Worm (Caenorhabditis elegans) whole organism, L4 larva: ENCODE data around the gene K07C5.3.

Experiments used
- F49E8.2 ChIP-seq: sonication (generic microtip); optimal IDR thresholded peaks from 2 replicates; lab custom pipeline; 2016; ENCODE audit warnings: missing compliant biosample characterization, mild to moderate bottlenecking, missing genetic modification characterization, borderline replicate concordance
- R02D3.7 ChIP-seq: fragments of 150-350 bp; sonication (generic microtip); optimal IDR thresholded peaks from 3 replicates; lab custom pipeline; 2014; ENCODE audit warnings: missing biosample characterization, missing genetic modification characterization
- T20F7.1 ChIP-seq: fragments of 200-800 bp; sonication (Bioruptor generic); optimal IDR thresholded peaks from 2 replicates; lab custom pipeline; 2018; ENCODE audit warnings: mild to moderate bottlenecking, missing genetic modification characterization, missing compliant biosample characterization
- T26A8.4 ChIP-seq: fragments of 200-800 bp; sonication (Bioruptor generic); IDR thresholded peaks from 2 replicates; pipeline ENCODE4 v1.3.6; 2022; ENCODE audit warnings: missing genetic modification characterization, missing compliant biosample characterization
- Y5F2A.4 ChIP-seq: fragments of 200-800 bp; sonication (Bioruptor generic); optimal IDR thresholded peaks from 2 replicates; lab custom pipeline; 2018; ENCODE audit warnings: mild to moderate bottlenecking, missing genetic modification characterization, missing compliant biosample characterization
- aha-1 ChIP-seq: fragments of 150-350 bp; peaks from one replicate; lab custom pipeline; 2014; ENCODE audit warnings: missing biosample characterization, missing genetic modification characterization
- ama-1 ChIP-seq: fragments of 150-350 bp; optimal IDR thresholded peaks from 2 replicates; lab custom pipeline; 2014; ENCODE audit warnings: inconsistent platforms, mixed read lengths
- arid-1 ChIP-seq: fragments of 200-800 bp; sonication (Bioruptor generic); conservative IDR thresholded peaks from 2 replicates; pipeline ENCODE4 v1.3.6; 2022; ENCODE audit warnings: missing genetic modification reagents, missing genetic modification characterization, missing compliant biosample characterization
- attf-4 ChIP-seq: sonication (generic microtip); optimal IDR thresholded peaks from 3 replicates; lab custom pipeline; 2017; ENCODE audit warnings: missing biosample characterization, missing genetic modification characterization
- ceh-20 ChIP-seq: fragments of 200-800 bp; sonication (Bioruptor generic); IDR thresholded peaks from 2 replicates; pipeline ENCODE4 v1.3.6; 2022; ENCODE audit warnings: missing genetic modification reagents, missing genetic modification characterization, missing compliant biosample characterization
- ceh-32 ChIP-seq: sonication (generic microtip); optimal IDR thresholded peaks from 2 replicates; lab custom pipeline; 2016; ENCODE audit warnings: mild to moderate bottlenecking, missing genetic modification characterization, missing compliant biosample characterization; ENCODE audit not compliant: poor library complexity
- ceh-44 ChIP-seq: fragments of 200-800 bp; sonication (Bioruptor generic); IDR thresholded peaks from 2 replicates; pipeline ENCODE4 v1.3.6; 2022; ENCODE audit warnings: missing genetic modification reagents, missing genetic modification characterization, missing compliant biosample characterization
- ceh-82 ChIP-seq: sonication (generic microtip); optimal IDR thresholded peaks from 2 replicates; lab custom pipeline; 2017; ENCODE audit warnings: missing biosample characterization, missing genetic modification characterization
- ces-1 ChIP-seq: fragments of 150-350 bp; sonication (generic microtip); optimal IDR thresholded peaks from 4 replicates; lab custom pipeline; 2014; ENCODE audit warnings: missing biosample characterization, missing genetic modification reagents, missing genetic modification characterization
- daf-12 ChIP-seq: fragments of 150-350 bp; optimal IDR thresholded peaks from 2 replicates; lab custom pipeline; 2014; ENCODE audit warnings: missing biosample characterization, missing genetic modification reagents, missing genetic modification characterization
- dmd-6 ChIP-seq: fragments of 200-800 bp; sonication (Bioruptor generic); IDR thresholded peaks from 2 replicates; pipeline ENCODE4 v1.3.6; 2022; ENCODE audit warnings: missing genetic modification reagents, missing genetic modification characterization, missing compliant biosample characterization
- dpl-1 ChIP-seq: fragments of 150-350 bp; optimal IDR thresholded peaks from 2 replicates; lab custom pipeline; 2014; ENCODE audit warnings: missing biosample characterization, missing genetic modification reagents, missing genetic modification characterization
- duxl-1 ChIP-seq: sonication (generic microtip); optimal IDR thresholded peaks from 2 replicates; lab custom pipeline; 2016; ENCODE audit warnings: mild to moderate bottlenecking, missing genetic modification characterization, moderate library complexity, missing compliant biosample characterization; ENCODE audit not compliant: poor library complexity
- dve-1 ChIP-seq: sonication (generic microtip); optimal IDR thresholded peaks from 2 replicates; lab custom pipeline; 2017; ENCODE audit warnings: antibody characterized with exemption, mild to moderate bottlenecking, missing genetic modification characterization, missing compliant biosample characterization; ENCODE audit not compliant: insufficient read depth
- egl-27 ChIP-seq: sonication (generic microtip); optimal IDR thresholded peaks from 3 replicates; lab custom pipeline; 2017; ENCODE audit warnings: missing biosample characterization, missing genetic modification reagents, missing genetic modification characterization
- hlh-30 ChIP-seq: sonication (generic microtip); optimal IDR thresholded peaks from 2 replicates; lab custom pipeline; 2017; ENCODE audit warnings: antibody characterized with exemption, mild to moderate bottlenecking, missing genetic modification characterization, missing compliant biosample characterization; ENCODE audit not compliant: insufficient read depth
- lin-13 ChIP-seq: fragments of 150-350 bp; optimal IDR thresholded peaks from 2 replicates; lab custom pipeline; 2014; ENCODE audit warnings: missing biosample characterization, missing genetic modification reagents, missing genetic modification characterization
- lin-38 ChIP-seq: fragments of 200-800 bp; sonication (Bioruptor generic); IDR thresholded peaks from 2 replicates; pipeline ENCODE4 v1.3.6; 2022; ENCODE audit warnings: missing genetic modification reagents, missing genetic modification characterization, missing compliant biosample characterization
- lsy-2 ChIP-seq, 2 experiments: fragments of 150-350 bp in 1 of 2; sonication (generic microtip) in 1 of 2; optimal IDR thresholded peaks; 2 replicates each; lab custom pipeline; 2014 to 2017; ENCODE audit warnings: missing biosample characterization in 2 of 2, missing genetic modification characterization in 2 of 2
- mep-1 ChIP-seq: fragments of 150-350 bp; sonication (generic microtip); optimal IDR thresholded peaks from 3 replicates; lab custom pipeline; 2014; ENCODE audit warnings: missing biosample characterization, missing genetic modification characterization
- mes-2 ChIP-seq: sonication (generic microtip); optimal IDR thresholded peaks from 2 replicates; lab custom pipeline; 2016; ENCODE audit warnings: missing genotype, mild to moderate bottlenecking, missing genetic modification characterization, missing compliant biosample characterization; ENCODE audit not compliant: poor library complexity, severe bottlenecking
- mxl-2 ChIP-seq: fragments of 200-800 bp; sonication (Bioruptor generic); conservative IDR thresholded peaks from 2 replicates; pipeline ENCODE4 v1.3.6; 2022; ENCODE audit warnings: missing genetic modification reagents, missing genetic modification characterization, missing compliant biosample characterization
- mxl-3 ChIP-seq: fragments of 200-800 bp; sonication (Bioruptor generic); optimal IDR thresholded peaks from 2 replicates; lab custom pipeline; 2018; ENCODE audit warnings: mild to moderate bottlenecking, missing genetic modification characterization, missing compliant biosample characterization
- nhr-11 ChIP-seq: fragments of 150-350 bp; optimal IDR thresholded peaks from 2 replicates; lab custom pipeline; 2014; ENCODE audit warnings: missing biosample characterization, missing genetic modification characterization
- nhr-111 ChIP-seq: fragments of 200-800 bp; sonication (Bioruptor generic); optimal IDR thresholded peaks from 2 replicates; lab custom pipeline; 2018; ENCODE audit warnings: mild to moderate bottlenecking, missing genetic modification characterization, missing compliant biosample characterization
- nhr-25 ChIP-seq: sonication (generic microtip); optimal IDR thresholded peaks from 2 replicates; lab custom pipeline; 2017; ENCODE audit warnings: missing genetic modification characterization, mild to moderate bottlenecking, missing compliant biosample characterization, antibody characterized with exemption, moderate library complexity, borderline replicate concordance; ENCODE audit not compliant: insufficient read depth
- nhr-28 ChIP-seq: fragments of 150-350 bp; optimal IDR thresholded peaks from 2 replicates; lab custom pipeline; 2014; ENCODE audit warnings: missing biosample characterization, missing genetic modification characterization
- nhr-77 ChIP-seq: fragments of 150-350 bp; optimal IDR thresholded peaks from 2 replicates; lab custom pipeline; 2014; ENCODE audit warnings: missing biosample characterization, missing genetic modification characterization
- pha-4 ChIP-seq, 2 experiments: fragments of 150-350 bp in 1 of 2; fragments of 200-800 bp in 1 of 2; sonication (Bioruptor generic) in 1 of 2; IDR thresholded peaks in 1 of 2; optimal IDR thresholded peaks in 1 of 2; 2 replicates each; pipeline versions ENCODE4 v1.3.6 to Lab custom; 2014 to 2022; ENCODE audit warnings: missing genetic modification characterization in 2 of 2, missing genetic modification reagents in 2 of 2, missing biosample characterization in 1 of 2, missing compliant biosample characterization in 1 of 2
- pqm-1 ChIP-seq: sonication (generic microtip); optimal IDR thresholded peaks from 2 replicates; lab custom pipeline; 2017; ENCODE audit warnings: missing biosample characterization, missing genetic modification characterization
- rbr-2 ChIP-seq: sonication (generic microtip); optimal IDR thresholded peaks from 2 replicates; lab custom pipeline; 2016; ENCODE audit warnings: missing genotype, missing genetic modification characterization, missing compliant biosample characterization
- saeg-2 ChIP-seq: fragments of 200-800 bp; sonication (Bioruptor generic); IDR thresholded peaks from 2 replicates; pipeline ENCODE4 v1.3.6; 2022; ENCODE audit warnings: missing genetic modification reagents, missing genetic modification characterization, missing compliant biosample characterization
- set-16 ChIP-seq: fragments of 200-800 bp; sonication (Bioruptor generic); IDR thresholded peaks from 2 replicates; pipeline ENCODE4 v1.3.6; 2022; ENCODE audit warnings: missing genetic modification reagents, missing genetic modification characterization, missing compliant biosample characterization
- skn-1 ChIP-seq: fragments of 150-350 bp; optimal IDR thresholded peaks from 2 replicates; lab custom pipeline; 2014; ENCODE audit warnings: missing biosample characterization, missing genetic modification characterization
- spr-3 ChIP-seq: fragments of 200-800 bp; sonication (Bioruptor generic); optimal IDR thresholded peaks from 2 replicates; lab custom pipeline; 2018; ENCODE audit warnings: mild to moderate bottlenecking, missing genetic modification characterization, missing compliant biosample characterization
- tra-1 ChIP-seq: fragments of 200-800 bp; sonication (Bioruptor generic); IDR thresholded peaks from 2 replicates; pipeline ENCODE4 v1.3.6; 2022; ENCODE audit warnings: missing genetic modification reagents, missing genetic modification characterization, missing compliant biosample characterization
- unc-130 ChIP-seq: sonication (generic microtip); optimal IDR thresholded peaks from 2 replicates; lab custom pipeline; 2016; ENCODE audit warnings: missing genetic modification reagents, missing genetic modification characterization, missing compliant biosample characterization
- unc-62 ChIP-seq, 3 experiments: fragments of 150-350 bp in 1 of 3; sonication (generic microtip); optimal IDR thresholded peaks in 2 of 3; peaks in 1 of 3; 1 replicate in 1 of 3; 2 replicates in 2 of 3; lab custom pipeline; 2014 to 2017; ENCODE audit warnings: missing biosample characterization in 3 of 3, missing genetic modification characterization in 3 of 3, missing genetic modification reagents in 3 of 3, missing genotype in 1 of 3
- zfp-3 ChIP-seq: fragments of 200-800 bp; sonication (Bioruptor generic); conservative IDR thresholded peaks from 2 replicates; pipeline ENCODE4 v1.3.6; 2022; ENCODE audit warnings: missing genetic modification reagents, missing genetic modification characterization, missing compliant biosample characterization
- zip-2 ChIP-seq: fragments of 150-350 bp; optimal IDR thresholded peaks from 2 replicates; lab custom pipeline; 2014; ENCODE audit warnings: missing biosample characterization, missing genetic modification characterization
- ztf-7 ChIP-seq: fragments of 150-350 bp; optimal IDR thresholded peaks from 2 replicates; lab custom pipeline; 2014; ENCODE audit warnings: missing biosample characterization, missing genetic modification characterization

K07C5.3 gene

DNA sequence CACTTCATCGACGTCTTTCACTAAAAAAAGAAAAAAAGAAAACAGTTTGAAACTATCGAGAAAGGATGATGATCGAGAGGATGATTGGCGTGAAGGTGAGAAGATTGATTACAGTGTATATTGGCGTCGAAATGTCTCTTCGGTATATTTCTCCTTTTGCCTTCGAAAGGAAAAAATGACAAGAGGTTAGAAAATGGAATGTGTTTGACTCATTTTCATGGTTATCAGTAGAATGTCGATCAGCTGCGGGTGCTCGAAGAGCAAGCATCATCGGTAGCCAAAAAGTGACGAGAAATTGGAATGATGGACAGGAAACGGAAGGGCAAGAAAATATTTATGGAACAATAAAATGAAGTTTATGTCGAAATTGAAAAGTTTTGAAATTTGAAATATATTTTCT lies 9.0 kb upstream of the K07C5.3 start (continued):
- TF ChIP-seq ztf-7 (tag; lab: Kevin White, UChicago) (no peak), dve-1 (tag; lab: Kevin White, UChicago) (peak; percentile 43), lsy-2 (tag; optimal IDR thresholded peaks at IDR 0.05; lab: Kevin White, UChicago) (no peak), lin-38 (GFP tag; lab: Robert Waterston, UW) (no peak), mxl-3 (GFP tag; lab: Kevin White, UChicago) (no peak), mxl-2 (GFP tag; lab: Robert Waterston, UW) (no peak), pqm-1 (tag; lab: Kevin White, UChicago) (peak; percentile 20), tra-1 (GFP tag; lab: Robert Waterston, UW) (peak; percentile 58; the same call in 1 of the 2 replicates), dmd-6 (peak; percentile 98), zip-2 (tag; lab: Kevin White, UChicago) (no peak), saeg-2 (no peak), lin-13 (no peak), arid-1 (GFP tag; lab: Robert Waterston, UW) (no peak), ces-1 (GFP tag; lab: Kevin White, UChicago) (no peak), attf-4 (tag; lab: Kevin White, UChicago) (no peak), ceh-20 (GFP tag; lab: Robert Waterston, UW) (0 out of 2 replicates have a peak, but pooled peaks have one; percentile 21), unc-130 (GFP tag; lab: Kevin White, UChicago) (no peak), pha-4 (GFP tag; IDR thresholded peaks at IDR 0.05; lab: Robert Waterston, UW) (no peak), pha-4 (tag; optimal IDR thresholded peaks at IDR 0.05; lab: Kevin White, UChicago) (no peak), daf-12 (tag; lab: Kevin White, UChicago) (no peak), mep-1 (tag; lab: Kevin White, UChicago) (no peak), duxl-1 (no peak), ceh-82 (no peak), spr-3 (GFP tag; lab: Kevin White, UChicago) (no peak), rbr-2 (tag; lab: Kevin White, UChicago) (no peak), nhr-25 (no peak), zfp-3 (no peak), ama-1 (lab: Kevin White, UChicago) (no peak)

DNA sequence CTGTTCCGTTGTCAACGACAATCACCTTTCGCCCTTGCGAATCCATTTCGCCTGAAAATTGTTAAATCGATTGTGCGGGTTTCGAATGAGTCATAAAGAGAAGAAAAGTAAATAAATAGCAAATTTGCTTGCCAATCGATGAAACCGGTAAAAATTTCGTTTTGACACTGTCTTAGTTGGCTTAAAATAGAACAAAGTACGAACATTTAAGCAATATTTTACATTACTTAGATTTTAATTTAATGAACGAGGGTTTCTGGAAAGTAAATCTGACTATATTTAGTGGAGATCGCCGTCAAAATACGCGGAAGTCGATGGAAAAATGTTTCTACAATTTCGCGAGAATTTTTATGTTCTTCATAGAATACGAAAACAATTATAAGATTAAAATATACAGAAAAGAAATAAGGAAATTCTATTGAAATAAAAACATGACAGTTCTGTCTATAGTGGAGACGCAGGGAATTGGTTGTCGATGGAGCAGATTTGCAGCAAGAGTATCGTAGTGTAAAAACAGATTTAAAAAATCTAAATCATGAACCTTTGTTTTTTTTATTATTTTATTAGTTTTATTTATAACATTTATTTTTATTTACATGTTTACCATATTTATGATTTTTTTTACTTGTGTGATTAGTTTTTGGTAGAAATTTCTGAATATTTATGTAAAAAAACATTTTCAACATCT lies 4.4 kb upstream of the K07C5.3 start, which contains the start of gene arx-2:
Gene arx-2 (minus strand): TSS at position 51 of the 688 bp plus-strand sequence.
- TF ChIP-seq F49E8.2 (tag; lab: Kevin White, UChicago) (no peak), nhr-111 (GFP tag; lab: Kevin White, UChicago) (no peak), egl-27 (no peak), mxl-2 (GFP tag; lab: Robert Waterston, UW) (no peak), mes-2 (tag; lab: Kevin White, UChicago) (peak; percentile 62), ceh-32 (tag; lab: Kevin White, UChicago) (no peak), nhr-11 (tag; lab: Kevin White, UChicago) (no peak), unc-62 (GFP tag; optimal IDR thresholded peaks at IDR 0.05 in 1 of 2; lab: Kevin White, UChicago) (no peak), unc-62 (tag; optimal IDR thresholded peaks at IDR 0.05; lab: Kevin White, UChicago) (no peak), R02D3.7 (tag; lab: Kevin White, UChicago) (no peak), dve-1 (tag; lab: Kevin White, UChicago) (peak; percentile 41), T20F7.1 (peak; percentile 27), skn-1 (tag; lab: Kevin White, UChicago) (no peak), aha-1 (no peak), set-16 (no peak), Y5F2A.4 (GFP tag; lab: Kevin White, UChicago) (no peak), lin-38 (GFP tag; lab: Robert Waterston, UW) (peak; percentile 87), hlh-30 (tag; lab: Kevin White, UChicago) (peak; percentile 29), ceh-20 (GFP tag; lab: Robert Waterston, UW) (no peak), attf-4 (tag; lab: Kevin White, UChicago) (no peak), nhr-28 (peak; percentile 64), unc-130 (GFP tag; lab: Kevin White, UChicago) (peak; percentile 3), rbr-2 (tag; lab: Kevin White, UChicago) (no peak), mep-1 (tag; lab: Kevin White, UChicago) (peak; percentile 56), tra-1 (GFP tag; lab: Robert Waterston, UW) (no peak), nhr-77 (tag; lab: Kevin White, UChicago) (peak; percentile 53), lsy-2 (tag; optimal IDR thresholded peaks at IDR 0.05; lab: Kevin White, UChicago) (peak in 1 of 2 experiments; percentile 61), dpl-1 (peak; percentile 49), T26A8.4 (GFP tag; lab: Robert Waterston, UW) (no peak), zip-2 (tag; lab: Kevin White, UChicago) (no peak), ceh-44 (GFP tag; lab: Robert Waterston, UW) (no peak), ama-1 (lab: Kevin White, UChicago) (no peak)
